Worm (Caenorhabditis elegans): ENCODE data around the gene cutl-1.

DNA sequence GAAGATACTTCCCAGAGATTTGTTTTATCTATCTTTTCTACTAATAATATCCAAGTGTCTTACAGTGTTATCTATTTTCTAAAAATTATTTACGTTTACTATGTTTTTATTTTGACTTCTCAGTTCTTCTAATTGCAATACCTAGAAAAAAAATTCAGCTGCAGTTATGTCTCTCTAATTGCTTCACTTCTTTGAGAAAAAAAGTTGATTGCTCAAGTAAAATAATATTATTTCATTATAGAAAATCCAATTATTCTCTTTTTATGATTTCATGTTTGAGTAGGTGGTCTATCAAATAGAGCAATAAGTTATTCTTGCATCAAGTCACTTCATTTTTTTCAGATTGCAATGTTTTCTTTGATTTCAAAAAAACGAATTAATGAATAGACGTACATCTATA is 39.4 kb downstream of the cutl-1 start:
- TF ChIP-seq lin-39 (tag; optimal IDR thresholded peaks at IDR 0.05) (no peak), unc-62 (GFP tag; optimal IDR thresholded peaks at IDR 0.05) (no peak), snpc-4 (tag; optimal IDR thresholded peaks at IDR 0.05) (no peak), crh-2 (tag; optimal IDR thresholded peaks at IDR 0.05) (no peak)

Data from whole organism, L2 larva.